Worm (Caenorhabditis elegans) whole organism, L3 larva: ENCODE data around the gene elo-5.

ENCODE experiments used
- nfya-1 ChIP-seq: sonication (generic microtip); optimal IDR thresholded peaks from 2 replicates; lab custom pipeline; 2017; ENCODE audit warnings: missing genetic modification characterization, mild to moderate bottlenecking, missing compliant biosample characterization, antibody characterized with exemption, moderate library complexity; ENCODE audit not compliant: insufficient read depth
- nhr-11 ChIP-seq: fragments of 150-350 bp; optimal IDR thresholded peaks from 2 replicates; lab custom pipeline; 2014; ENCODE audit warnings: missing biosample characterization, missing genetic modification characterization
- pqm-1 ChIP-seq: fragments of 150-350 bp; optimal IDR thresholded peaks from 2 replicates; lab custom pipeline; 2017; ENCODE audit warnings: missing biosample characterization, missing genetic modification characterization, inconsistent platforms
- ztf-11 ChIP-seq: fragments of 150-350 bp; optimal IDR thresholded peaks from 2 replicates; lab custom pipeline; 2014; ENCODE audit warnings: missing biosample characterization, missing genetic modification characterization

DNA sequence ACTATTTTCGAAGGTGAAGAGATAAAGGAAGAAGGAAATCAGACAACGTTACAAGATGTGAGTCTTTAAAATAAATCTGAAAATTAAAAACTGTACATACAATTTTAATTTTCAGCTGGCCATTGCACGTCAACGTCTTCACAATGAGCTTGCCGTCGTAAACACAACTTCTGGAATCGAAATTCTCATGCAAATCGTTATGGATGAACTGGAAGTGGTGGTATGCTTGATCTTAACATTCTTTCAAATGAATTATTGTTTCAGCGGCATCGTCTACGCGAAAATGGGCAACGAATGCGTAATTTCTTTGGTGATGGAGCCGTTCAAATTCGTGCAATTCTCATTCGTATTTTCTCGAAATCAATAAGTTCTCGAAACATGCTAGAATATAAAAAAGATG is 22.4 kb downstream of the elo-5 start:
- TF ChIP-seq ztf-11 (tag; lab: Kevin White, UChicago) (no peak), pqm-1 (tag; lab: Kevin White, UChicago) (no peak), nhr-11 (tag; lab: Kevin White, UChicago) (no peak), nfya-1 (tag; lab: Kevin White, UChicago) (no peak)
